Worm (Caenorhabditis elegans) whole organism, mixed stage, embryonic: ENCODE measurements around the gene clec-57.

Experiments
- M03D4.4 ChIP-seq: sonication (generic microtip); optimal IDR thresholded peaks from 2 replicates; lab custom pipeline; 2017; ENCODE audit warnings: mild to moderate bottlenecking, missing genetic modification characterization, missing compliant biosample characterization
- ceh-39 ChIP-seq: fragments of 150-350 bp; optimal IDR thresholded peaks from 2 replicates; lab custom pipeline; 2014; ENCODE audit warnings: missing biosample characterization, missing genetic modification characterization
- ceh-43 ChIP-seq: fragments of 200-800 bp; sonication (Bioruptor generic); optimal IDR thresholded peaks from 2 replicates; lab custom pipeline; 2018; ENCODE audit warnings: mild to moderate bottlenecking, missing genetic modification characterization, moderate library complexity, missing compliant biosample characterization
- ceh-83 ChIP-seq: fragments of 200-800 bp; sonication (Bioruptor generic); optimal IDR thresholded peaks from 2 replicates; lab custom pipeline; 2018; ENCODE audit warnings: mild to moderate bottlenecking, missing genetic modification characterization, missing compliant biosample characterization
- ces-1 ChIP-seq: fragments of 150-350 bp; optimal IDR thresholded peaks from 2 replicates; lab custom pipeline; 2014; ENCODE audit warnings: missing biosample characterization, missing genetic modification reagents, missing genetic modification characterization
- cnd-1 ChIP-seq: fragments of 200-800 bp; sonication (Bioruptor generic); optimal IDR thresholded peaks from 2 replicates; lab custom pipeline; 2018; ENCODE audit warnings: mild to moderate bottlenecking, missing genetic modification characterization, missing compliant biosample characterization
- drap-1 ChIP-seq: fragments of 200-800 bp; sonication (Bioruptor generic); optimal IDR thresholded peaks from 3 replicates; lab custom pipeline; 2018; ENCODE audit warnings: mild to moderate bottlenecking, missing genetic modification characterization, missing compliant biosample characterization
- elt-1 ChIP-seq: sonication (generic microtip); optimal IDR thresholded peaks from 2 replicates; lab custom pipeline; 2017; ENCODE audit warnings: missing genetic modification characterization, mild to moderate bottlenecking, missing compliant biosample characterization, antibody characterized with exemption, moderate library complexity, borderline replicate concordance; ENCODE audit not compliant: insufficient read depth
- elt-3 ChIP-seq: fragments of 150-350 bp; optimal IDR thresholded peaks from 2 replicates; lab custom pipeline; 2014; ENCODE audit warnings: missing biosample characterization, missing genetic modification characterization
- flh-1 ChIP-seq: fragments of 200-800 bp; sonication (Bioruptor generic); optimal IDR thresholded peaks from 2 replicates; lab custom pipeline; 2018; ENCODE audit warnings: mild to moderate bottlenecking, missing genetic modification characterization, moderate library complexity, missing compliant biosample characterization
- ham-2 ChIP-seq: fragments of 200-800 bp; sonication (Bioruptor generic); optimal IDR thresholded peaks from 2 replicates; lab custom pipeline; 2018; ENCODE audit warnings: mild to moderate bottlenecking, missing genetic modification characterization, missing compliant biosample characterization
- hlh-1 ChIP-seq: fragments of 150-350 bp; optimal IDR thresholded peaks from 2 replicates; lab custom pipeline; 2014; ENCODE audit warnings: missing biosample characterization, missing genetic modification reagents, missing genetic modification characterization
- lin-13 ChIP-seq: fragments of 150-350 bp; optimal IDR thresholded peaks from 2 replicates; lab custom pipeline; 2014; ENCODE audit warnings: missing biosample characterization, missing genetic modification characterization
- lin-32 ChIP-seq: fragments of 200-800 bp; sonication (Bioruptor generic); optimal IDR thresholded peaks from 2 replicates; lab custom pipeline; 2018; ENCODE audit warnings: mild to moderate bottlenecking, missing genetic modification characterization, missing compliant biosample characterization
- lsy-2 ChIP-seq: fragments of 150-350 bp; optimal IDR thresholded peaks from 2 replicates; lab custom pipeline; 2014; ENCODE audit warnings: missing biosample characterization, missing genetic modification characterization
- mep-1 ChIP-seq: fragments of 150-350 bp; optimal IDR thresholded peaks from 2 replicates; lab custom pipeline; 2017; ENCODE audit warnings: missing biosample characterization, missing genetic modification reagents, missing genetic modification characterization, inconsistent platforms
- mls-2 ChIP-seq: sonication (generic microtip); optimal IDR thresholded peaks from 2 replicates; lab custom pipeline; 2016; ENCODE audit warnings: mild to moderate bottlenecking, missing genetic modification characterization, moderate library complexity, missing compliant biosample characterization
- nhr-2 ChIP-seq: fragments of 150-350 bp; optimal IDR thresholded peaks from 2 replicates; lab custom pipeline; 2014; ENCODE audit warnings: missing biosample characterization, missing genetic modification characterization
- nhr-237 ChIP-seq: fragments of 150-350 bp; optimal IDR thresholded peaks from 2 replicates; lab custom pipeline; 2014; ENCODE audit warnings: missing biosample characterization, missing genetic modification characterization
- nhr-28 ChIP-seq: fragments of 150-350 bp; optimal IDR thresholded peaks from 2 replicates; lab custom pipeline; 2014; ENCODE audit warnings: missing biosample characterization, missing genetic modification characterization
- nhr-76 ChIP-seq: sonication (generic microtip); optimal IDR thresholded peaks from 2 replicates; lab custom pipeline; 2017; ENCODE audit warnings: missing biosample characterization, missing genetic modification characterization
- snpc-4 ChIP-seq: fragments of 150-350 bp; optimal IDR thresholded peaks from 2 replicates; lab custom pipeline; 2014; ENCODE audit warnings: missing biosample characterization, missing genetic modification characterization
- sptf-1 ChIP-seq: sonication (generic microtip); optimal IDR thresholded peaks from 2 replicates; lab custom pipeline; 2017; ENCODE audit warnings: mild to moderate bottlenecking, missing genetic modification characterization, moderate library complexity, missing compliant biosample characterization
- unc-39 ChIP-seq: fragments of 150-350 bp; optimal IDR thresholded peaks from 2 replicates; lab custom pipeline; 2014; ENCODE audit warnings: missing biosample characterization, missing genetic modification characterization
- unc-62 ChIP-seq: fragments of 150-350 bp; optimal IDR thresholded peaks from 2 replicates; lab custom pipeline; 2014; ENCODE audit warnings: missing biosample characterization, missing genetic modification reagents, missing genetic modification characterization
- zip-8 ChIP-seq: fragments of 150-350 bp; optimal IDR thresholded peaks from 2 replicates; lab custom pipeline; 2014; ENCODE audit warnings: missing biosample characterization, missing genetic modification characterization
- ztf-11 ChIP-seq: fragments of 150-350 bp; optimal IDR thresholded peaks from 2 replicates; lab custom pipeline; 2014; ENCODE audit warnings: missing biosample characterization, missing genetic modification characterization

clec-57 gene

ce11 chrV:14468931-14469330 is at the start of gene clec-57:
Gene clec-57 (plus strand): TSS chrV:14469231.
- TF ChIP-seq unc-62 (GFP tag; lab: Kevin White, UChicago) (no peak), nhr-28 (tag; lab: Kevin White, UChicago) (no peak)

DNA sequence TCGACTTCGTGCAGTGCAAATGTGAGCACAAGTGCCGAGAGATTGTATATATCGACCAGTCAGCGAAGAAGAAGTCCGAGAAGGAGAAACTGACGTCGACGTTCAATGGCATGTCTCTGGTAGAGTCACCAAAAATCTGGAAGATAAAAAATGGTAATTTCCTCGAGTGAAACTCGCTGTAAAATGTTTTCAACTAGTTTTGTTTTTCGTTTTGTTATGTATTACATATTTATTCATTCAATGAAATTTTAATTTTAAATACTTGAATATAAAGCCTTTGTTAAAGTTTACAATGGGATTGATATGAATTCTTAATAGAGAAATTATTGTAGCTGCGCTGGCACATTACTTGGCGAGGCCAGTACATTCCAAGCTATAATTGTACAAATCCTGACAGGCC is 49.2 kb upstream of the clec-57 start:
- TF ChIP-seq M03D4.4 (tag; lab: Kevin White, UChicago) (no peak), unc-62 (GFP tag; lab: Kevin White, UChicago) (no peak), drap-1 (GFP tag; lab: Kevin White, UChicago) (no peak), nhr-76 (tag; lab: Kevin White, UChicago) (no peak), flh-1 (GFP tag; lab: Kevin White, UChicago) (no peak), elt-3 (tag; lab: Kevin White, UChicago) (no peak), unc-39 (no peak), mep-1 (tag; lab: Kevin White, UChicago) (no peak), ceh-43 (GFP tag; lab: Kevin White, UChicago) (no peak), lin-13 (tag; lab: Kevin White, UChicago) (no peak), ceh-83 (GFP tag; lab: Kevin White, UChicago) (no peak), ztf-11 (no peak), mls-2 (tag; lab: Kevin White, UChicago) (no peak), ceh-39 (tag; lab: Kevin White, UChicago) (no peak), snpc-4 (tag; lab: Kevin White, UChicago) (no peak), cnd-1 (tag; lab: Kevin White, UChicago) (no peak), hlh-1 (tag; lab: Kevin White, UChicago) (no peak), lsy-2 (tag; lab: Kevin White, UChicago) (no peak), nhr-237 (tag; lab: Kevin White, UChicago) (no peak)

ce11 chrV:14421325-14421724 is 47.7 kb upstream of the clec-57 start, which contains the start of gene dhs-22:
Gene dhs-22 (minus strand): TSS chrV:14421440.
- no peak for TF ChIP-seq lin-13 (tag; lab: Kevin White, UChicago)

- TF ChIP-seq cnd-1 (tag; lab: Kevin White, UChicago) (no peak), ztf-11 (no peak), mls-2 (tag; lab: Kevin White, UChicago) (no peak), ceh-39 (tag; lab: Kevin White, UChicago) (no peak)
Measured at ce11 chrV:14422317-14422716, 46.7 kb upstream of the clec-57 start, which contains the start of gene pas-1. Gene pas-1 (minus strand): TSS chrV:14422618.

- TF ChIP-seq mep-1 (tag; lab: Kevin White, UChicago), result peak; percentile 21
- TF ChIP-seq lin-32 (GFP tag; lab: Kevin White, UChicago), result no peak
- peak; percentile 69 for TF ChIP-seq drap-1 (GFP tag; lab: Kevin White, UChicago)
- TF ChIP-seq nhr-237 (tag; lab: Kevin White, UChicago), result peak; percentile 16
- TF ChIP-seq ces-1 (GFP tag; lab: Kevin White, UChicago), result peak; percentile 41
- TF ChIP-seq, all 35 proteins: peak for 4
Measured at ce11 chrV:14423268-14423667, 45.8 kb upstream of the clec-57 start, which contains the start of gene rpoa-12. Gene rpoa-12 (minus strand): TSS chrV:14423304.

- TF ChIP-seq snpc-4 (tag; lab: Kevin White, UChicago) (no peak), sptf-1 (tag; lab: Kevin White, UChicago) (peak; percentile 36), nhr-2 (tag; lab: Kevin White, UChicago) (peak; percentile 12), M03D4.4 (tag; lab: Kevin White, UChicago) (peak; percentile 46), drap-1 (GFP tag; lab: Kevin White, UChicago) (peak; percentile 54), elt-1 (no peak), lsy-2 (tag; lab: Kevin White, UChicago) (peak; percentile 18), hlh-1 (tag; lab: Kevin White, UChicago) (peak; percentile 12), nhr-237 (tag; lab: Kevin White, UChicago) (no peak)
Measured at ce11 chrV:14424958-14425492, 44.0 kb upstream of the clec-57 start, which contains the start of gene rrsr-1. Gene rrsr-1 (minus strand): TSS chrV:14425008.

DNA sequence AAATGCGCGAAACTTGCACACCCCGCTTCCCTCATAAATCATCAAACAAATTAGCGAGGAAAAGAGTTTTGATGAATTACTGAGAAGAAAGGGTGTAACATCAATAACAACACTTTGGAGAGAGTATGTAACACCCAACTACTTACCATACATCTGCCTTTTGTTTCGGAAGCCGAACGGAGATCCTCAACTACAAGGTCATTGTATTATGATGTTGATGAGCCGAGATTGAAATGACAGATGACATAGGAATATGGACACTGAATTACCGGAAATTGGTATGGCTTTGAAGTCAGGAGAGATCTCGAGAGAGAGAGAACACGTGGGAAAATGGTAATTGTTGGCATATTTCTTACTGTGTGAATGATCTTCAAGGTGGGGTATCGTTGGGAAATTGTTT is 43.0 kb upstream of the clec-57 start:
- no peak for TF ChIP-seq zip-8 (tag; lab: Kevin White, UChicago)
- peak; percentile 42 for TF ChIP-seq ham-2 (GFP tag; lab: Kevin White, UChicago)
- peak; percentile 51 for TF ChIP-seq unc-62 (GFP tag; lab: Kevin White, UChicago)
